Fruit fly (Drosophila melanogaster): Measurements from ENCODE around the gene CG31668.

Gene CG31668

DNA sequence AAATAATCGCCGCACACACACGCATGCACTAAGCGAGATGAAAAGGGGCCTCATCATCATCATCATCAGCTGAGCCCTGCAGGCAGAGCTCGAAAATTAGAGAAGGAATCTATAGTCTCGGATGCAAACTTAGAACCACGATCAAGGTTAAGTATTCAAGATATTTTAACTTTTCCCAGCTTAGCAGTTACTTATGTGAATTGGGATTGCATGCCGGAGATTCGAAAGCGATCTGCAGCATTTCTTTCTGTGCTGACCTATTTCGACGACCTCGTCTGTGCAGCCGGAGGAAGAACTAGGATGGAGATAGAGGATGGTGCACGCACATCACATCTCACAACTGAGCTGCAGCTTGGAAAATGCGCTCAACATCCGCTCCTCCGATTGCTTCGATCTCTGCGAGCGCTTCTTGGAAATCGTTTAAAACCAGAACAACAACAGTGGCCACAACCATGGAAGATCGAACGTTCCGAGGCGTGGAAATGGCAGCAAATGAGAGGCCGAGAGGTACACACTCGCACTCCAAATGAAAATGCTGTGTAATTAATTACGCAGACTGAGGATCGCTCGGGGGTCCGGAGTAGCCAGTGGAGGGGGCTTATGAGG lies 23.1 kb downstream of the CG31668 start (continued):
- TF ChIP-seq maf-S (GFP tag; optimal IDR thresholded peaks at IDR 0.05) (no peak), inv (GFP tag; IDR thresholded peaks at IDR 0.05; ENCODE audit: partially characterized antibody) (no peak), HLHmδ (GFP tag; optimal IDR thresholded peaks at IDR 0.05) (peak; percentile 51), CG15514 (GFP tag; optimal IDR thresholded peaks at IDR 0.05) (no peak), Hr78 (GFP tag; optimal IDR thresholded peaks at IDR 0.05) (no peak), CG13287 (GFP tag; IDR thresholded peaks at IDR 0.05; ENCODE audit: partially characterized antibody) (no peak), trh (GFP tag; optimal IDR thresholded peaks at IDR 0.05) (peak; percentile 44), Mes4 (GFP tag; optimal IDR thresholded peaks at IDR 0.05) (peak; percentile 58), Lim3 (GFP tag; IDR thresholded peaks at IDR 0.05) (no peak), schlank (tag; optimal IDR thresholded peaks at IDR 0.05) (no peak), Ets65A (GFP tag) (peak; percentile 95), dmrt11E (tag; optimal IDR thresholded peaks at IDR 0.05) (peak; percentile 97), tin (GFP tag; optimal IDR thresholded peaks at IDR 0.05) (peak; percentile 69), CG6765 (GFP tag; optimal IDR thresholded peaks at IDR 0.05) (no peak), CG31441 (GFP tag; IDR thresholded peaks at IDR 0.05) (peak; percentile 81), rib (GFP tag; IDR thresholded peaks at IDR 0.05) (no peak), seq (GFP tag; IDR thresholded peaks at IDR 0.05) (no peak), al (GFP tag; IDR thresholded peaks at IDR 0.05) (no peak), Med (GFP tag) (peak; percentile 85), Nf-YC (tag; optimal IDR thresholded peaks at IDR 0.05) (no peak), chinmo (GFP tag; IDR thresholded peaks at IDR 0.05; ENCODE audit: partially characterized antibody) (no peak), CG17186 (GFP tag; optimal IDR thresholded peaks at IDR 0.05) (peak; percentile 43), CG12299 (tag; optimal IDR thresholded peaks at IDR 0.05) (no peak), CG4282 (GFP tag; optimal IDR thresholded peaks at IDR 0.05) (no peak), kah (GFP tag; optimal IDR thresholded peaks at IDR 0.05) (no peak), ato (GFP tag; IDR thresholded peaks at IDR 0.05; ENCODE audit: partially characterized antibody) (no peak), Vsx1 (GFP tag; optimal IDR thresholded peaks at IDR 0.05) (no peak), CG13894 (tag; optimal IDR thresholded peaks at IDR 0.05) (no peak), ase (GFP tag; IDR thresholded peaks at IDR 0.05) (no peak; the same call in 2 of the 3 replicates), tup (GFP tag; optimal IDR thresholded peaks at IDR 0.05) (peak; percentile 35), phol (tag; optimal IDR thresholded peaks at IDR 0.05) (peak; percentile 71), CoRest (tag; optimal IDR thresholded peaks at IDR 0.05) (peak; percentile 33), pum (GFP tag; optimal IDR thresholded peaks at IDR 0.05) (peak; percentile 63), Doc3 (GFP tag; IDR thresholded peaks at IDR 0.05; ENCODE audit: partially characterized antibody) (no peak), CG3995 (GFP tag; optimal IDR thresholded peaks at IDR 0.05) (no peak), CG10267 (tag; optimal IDR thresholded peaks at IDR 0.05) (peak; percentile 83), pnt (GFP tag; optimal IDR thresholded peaks at IDR 0.05) (peak; percentile 72), CG5180 (GFP tag; optimal IDR thresholded peaks at IDR 0.05) (no peak), CG10431 (GFP tag; optimal IDR thresholded peaks at IDR 0.05) (no peak), CG3847 (GFP tag; IDR thresholded peaks at IDR 0.05) (0 out of 2 replicates have a peak, but pooled peaks have one; percentile 12), nerfin-1 (tag; optimal IDR thresholded peaks at IDR 0.05) (peak; percentile 36), CG5245 (GFP tag; optimal IDR thresholded peaks at IDR 0.05) (peak; percentile 52), CG1024 (GFP tag; IDR thresholded peaks at IDR 0.05) (peak; percentile 58), CG9817 (tag; optimal IDR thresholded peaks at IDR 0.05) (no peak), CG9876 (GFP tag; optimal IDR thresholded peaks at IDR 0.05) (peak; percentile 53), CG8359 (GFP tag; optimal IDR thresholded peaks at IDR 0.05; ENCODE audit: borderline replicate concordance) (peak; percentile 74), CG7987 (GFP tag; optimal IDR thresholded peaks at IDR 0.05) (no peak), CG14441 (GFP tag; IDR thresholded peaks at IDR 0.05) (no peak), repo (GFP tag; optimal IDR thresholded peaks at IDR 0.05) (peak; percentile 50)
